Fruit fly (Drosophila melanogaster) ovary, adult (tissue): Measurements from ENCODE around the gene haf.

Experiments
- CG17801 ChIP-seq: fragments of 200-800 bp; optimal IDR thresholded peaks from 2 replicates; lab custom pipeline; 2019; ENCODE audit warnings: missing biosample characterization, mild to moderate bottlenecking, missing genetic modification characterization, moderate library complexity; ENCODE audit not compliant: partially characterized antibody

The haf gene

dm6 chr2L:1648677-1649078 is 93.7 kb downstream of the haf start:
- TF ChIP-seq CG17801 (GFP tag; lab: Kevin White, UChicago): no peak

- no peak for TF ChIP-seq CG17801 (GFP tag; lab: Kevin White, UChicago)
Observed at dm6 chr2L:1649244-1649827, 94.4 kb downstream of the haf start.

dm6 chr2L:1649828-1650429 is 95.0 kb downstream of the haf start:
- no peak for TF ChIP-seq CG17801 (GFP tag; lab: Kevin White, UChicago)

- no peak for TF ChIP-seq CG17801 (GFP tag; lab: Kevin White, UChicago)
Observed at dm6 chr2L:1651053-1651452, 96.1 kb downstream of the haf start, which contains the start of gene chinmo. Gene chinmo, plus strand, starts transcription at chr2L:1651258.

- no peak for TF ChIP-seq CG17801 (GFP tag; lab: Kevin White, UChicago)
Observed at dm6 chr2L:1651889-1652288, 97.0 kb downstream of the haf start.

- TF ChIP-seq CG17801 (GFP tag; lab: Kevin White, UChicago): no peak
Observed at dm6 chr2L:1653800-1654199, 98.9 kb downstream of the haf start.

- TF ChIP-seq CG17801 (GFP tag; lab: Kevin White, UChicago): no peak
Observed at dm6 chr2L:1654217-1654616, 99.3 kb downstream of the haf start.

dm6 chr2L:1655858-1656257 is 100.9 kb downstream of the haf start:
- TF ChIP-seq CG17801 (GFP tag; lab: Kevin White, UChicago): no peak

- TF ChIP-seq CG17801 (GFP tag; lab: Kevin White, UChicago): no peak
Observed at dm6 chr2L:1656835-1657541, 102.1 kb downstream of the haf start.

- TF ChIP-seq CG17801 (GFP tag; lab: Kevin White, UChicago): no peak
Observed at dm6 chr2L:1658124-1658523, 103.2 kb downstream of the haf start.
